Fruit fly (Drosophila melanogaster): ENCODE data around the gene Alp9.

Gene Alp9

dm6 chr3L:5583295-5583707 is 12.0 kb upstream of the Alp9 start:
- TF ChIP-seq EcR (GFP tag; optimal IDR thresholded peaks at IDR 0.05) = no peak
- peak; percentile 76; the same call in 2 of the 3 replicates for TF ChIP-seq fd96Ca (GFP tag; IDR thresholded peaks at IDR 0.05)
- TF ChIP-seq CG15710 (tag; optimal IDR thresholded peaks at IDR 0.05) = peak; percentile 75
- no peak for TF ChIP-seq CG8159 (tag; optimal IDR thresholded peaks at IDR 0.05)
- TF ChIP-seq Ets98B (GFP tag; IDR thresholded peaks at IDR 0.05) = peak; percentile 85
- peak; percentile 57 for TF ChIP-seq CG32121 (GFP tag; IDR thresholded peaks at IDR 0.05)
- TF ChIP-seq CG4496 (GFP tag; IDR thresholded peaks at IDR 0.05) = peak; percentile 90
- no peak for TF ChIP-seq CG14655 (GFP tag; optimal IDR thresholded peaks at IDR 0.05)
- TF ChIP-seq CG10348 (GFP tag; IDR thresholded peaks at IDR 0.05) = peak; percentile 60; the same call in 1 of the 2 replicates
- TF ChIP-seq CG34367 (tag; optimal IDR thresholded peaks at IDR 0.05) = peak; percentile 65
- peak; percentile 71 for TF ChIP-seq rn (GFP tag; IDR thresholded peaks at IDR 0.05)

DNA sequence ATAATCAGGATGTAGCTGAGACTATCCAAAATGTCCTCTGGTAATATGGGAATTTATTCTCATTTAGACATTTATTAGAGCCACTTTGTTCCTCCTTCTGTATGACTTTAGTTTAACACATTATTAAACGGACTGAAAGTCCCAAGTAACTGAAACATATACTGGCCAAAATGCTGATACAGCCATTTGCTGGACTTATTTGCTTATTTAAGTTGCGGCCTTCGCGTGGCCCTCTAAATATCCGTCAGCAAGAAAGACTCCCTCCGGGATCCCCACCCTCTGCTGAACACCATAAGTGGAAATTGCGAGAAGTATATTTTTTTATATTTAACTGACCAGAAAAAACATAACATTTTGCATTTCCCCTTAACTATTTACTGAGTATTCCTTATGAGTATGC is 2.9 kb upstream of the Alp9 start, which contains the start of gene spo:
spo (minus strand) TSS at position 135 of the 400 bp plus-strand sequence.
- TF ChIP-seq Snoo (tag; optimal IDR thresholded peaks at IDR 0.05) (no peak), CG34367 (tag; optimal IDR thresholded peaks at IDR 0.05) (no peak), CG8301 (tag; optimal IDR thresholded peaks at IDR 0.05) (no peak), CG12605 (GFP tag; IDR thresholded peaks at IDR 0.05) (no peak), gl (tag; optimal IDR thresholded peaks at IDR 0.05) (no peak), CG13204 (GFP tag; optimal IDR thresholded peaks at IDR 0.05) (no peak), EcR (GFP tag; optimal IDR thresholded peaks at IDR 0.05) (no peak), CG17806 (tag; optimal IDR thresholded peaks at IDR 0.05) (no peak), CG10348 (GFP tag; IDR thresholded peaks at IDR 0.05) (no peak), fd96Ca (GFP tag; IDR thresholded peaks at IDR 0.05) (no peak), CG8159 (tag; optimal IDR thresholded peaks at IDR 0.05) (no peak), rn (GFP tag; IDR thresholded peaks at IDR 0.05) (no peak), CG9948 (tag; optimal IDR thresholded peaks at IDR 0.05) (no peak), CG15710 (tag; optimal IDR thresholded peaks at IDR 0.05) (no peak), Ets98B (GFP tag; IDR thresholded peaks at IDR 0.05) (no peak), CG14655 (GFP tag; optimal IDR thresholded peaks at IDR 0.05) (no peak), D1 (tag; optimal IDR thresholded peaks at IDR 0.05) (no peak), Pif1B (GFP tag; optimal IDR thresholded peaks at IDR 0.05) (no peak)

dm6 chr3L:5594163-5594715 is 1.1 kb upstream of the Alp9 start:
- no peak for TF ChIP-seq CG15710 (tag; optimal IDR thresholded peaks at IDR 0.05)
- no peak for TF ChIP-seq D1 (tag; optimal IDR thresholded peaks at IDR 0.05)
- TF ChIP-seq CG13204 (GFP tag; optimal IDR thresholded peaks at IDR 0.05) = no peak
- no peak for TF ChIP-seq CG8301 (tag; optimal IDR thresholded peaks at IDR 0.05)
- no peak for TF ChIP-seq CG9948 (tag; optimal IDR thresholded peaks at IDR 0.05)
- TF ChIP-seq CG10348 (GFP tag; IDR thresholded peaks at IDR 0.05) = no peak
- TF ChIP-seq CG32121 (GFP tag; IDR thresholded peaks at IDR 0.05) = no peak
- no peak for TF ChIP-seq CG8159 (tag; optimal IDR thresholded peaks at IDR 0.05)
- TF ChIP-seq CG17806 (tag; optimal IDR thresholded peaks at IDR 0.05) = no peak
- no peak for TF ChIP-seq rn (GFP tag; IDR thresholded peaks at IDR 0.05)
- no peak for TF ChIP-seq Ets98B (GFP tag; IDR thresholded peaks at IDR 0.05)
- no peak for TF ChIP-seq Snoo (tag; optimal IDR thresholded peaks at IDR 0.05)
- no peak for TF ChIP-seq Pif1B (GFP tag; optimal IDR thresholded peaks at IDR 0.05)
- no peak for TF ChIP-seq fd96Ca (GFP tag; IDR thresholded peaks at IDR 0.05)
- no peak for TF ChIP-seq CG4496 (GFP tag; IDR thresholded peaks at IDR 0.05)
- no peak for TF ChIP-seq CG14655 (GFP tag; optimal IDR thresholded peaks at IDR 0.05)
- TF ChIP-seq Pif1A (GFP tag; optimal IDR thresholded peaks at IDR 0.05) = no peak
- TF ChIP-seq CG34367 (tag; optimal IDR thresholded peaks at IDR 0.05) = no peak
- no peak for TF ChIP-seq EcR (GFP tag; optimal IDR thresholded peaks at IDR 0.05)

DNA sequence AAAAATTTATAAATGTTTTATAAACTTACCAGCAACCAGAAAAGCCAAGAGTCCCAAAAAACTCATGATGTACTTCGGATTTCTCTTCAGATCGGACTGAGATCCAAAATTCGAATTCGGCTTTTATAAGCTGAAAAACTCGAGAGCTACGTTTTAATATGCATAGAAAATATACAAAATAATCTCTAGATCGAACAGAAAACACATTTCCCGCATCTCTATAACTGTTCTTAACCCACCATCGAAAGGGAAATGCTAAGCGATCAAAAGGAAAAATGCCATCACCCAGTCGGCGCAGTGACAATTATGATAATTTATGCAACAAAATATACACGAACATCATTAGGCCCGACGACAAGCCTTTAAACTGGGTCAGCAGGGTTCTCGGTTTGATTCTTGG is 4.2 kb downstream of the Alp9 start, which contains the start of gene CG10591:
CG10591 (minus strand) TSS at position 101 of the 400 bp plus-strand sequence.
- no peak for TF ChIP-seq CG12605 (GFP tag; IDR thresholded peaks at IDR 0.05)
- TF ChIP-seq Pif1B (GFP tag; optimal IDR thresholded peaks at IDR 0.05) = no peak
- TF ChIP-seq CG15710 (tag; optimal IDR thresholded peaks at IDR 0.05) = no peak
- TF ChIP-seq D1 (tag; optimal IDR thresholded peaks at IDR 0.05) = no peak
- TF ChIP-seq fd96Ca (GFP tag; IDR thresholded peaks at IDR 0.05) = no peak
- no peak for TF ChIP-seq rn (GFP tag; IDR thresholded peaks at IDR 0.05)

dm6 chr3L:5603860-5604415 is 8.6 kb downstream of the Alp9 start, which contains the start of gene TM9SF3:
TM9SF3 (minus strand) TSS chr3L:5603979.
- TF ChIP-seq Snoo (tag; optimal IDR thresholded peaks at IDR 0.05) (no peak), CG9948 (tag; optimal IDR thresholded peaks at IDR 0.05) (no peak), Pif1A (GFP tag; optimal IDR thresholded peaks at IDR 0.05) (no peak), Pif1B (GFP tag; optimal IDR thresholded peaks at IDR 0.05) (no peak), rn (GFP tag; IDR thresholded peaks at IDR 0.05) (no peak), CG8301 (tag; optimal IDR thresholded peaks at IDR 0.05) (no peak), CG14655 (GFP tag; optimal IDR thresholded peaks at IDR 0.05) (no peak)

dm6 chr3L:5604490-5604889 is 9.1 kb downstream of the Alp9 start, which contains the start of gene mthl2:
mthl2 (plus strand) TSS chr3L:5604790.
- TF ChIP-seq CG13204 (GFP tag; optimal IDR thresholded peaks at IDR 0.05) (no peak), fd96Ca (GFP tag; IDR thresholded peaks at IDR 0.05) (no peak), CG15710 (tag; optimal IDR thresholded peaks at IDR 0.05) (no peak), rn (GFP tag; IDR thresholded peaks at IDR 0.05) (no peak), EcR (GFP tag; optimal IDR thresholded peaks at IDR 0.05) (no peak), Pif1B (GFP tag; optimal IDR thresholded peaks at IDR 0.05) (no peak), D1 (tag; optimal IDR thresholded peaks at IDR 0.05) (no peak), CG10348 (GFP tag; IDR thresholded peaks at IDR 0.05) (no peak), Pif1A (GFP tag; optimal IDR thresholded peaks at IDR 0.05) (no peak), CG32121 (GFP tag; IDR thresholded peaks at IDR 0.05) (no peak), CG17806 (tag; optimal IDR thresholded peaks at IDR 0.05) (no peak), CG14655 (GFP tag; optimal IDR thresholded peaks at IDR 0.05) (no peak), CG8159 (tag; optimal IDR thresholded peaks at IDR 0.05) (no peak), CG9948 (tag; optimal IDR thresholded peaks at IDR 0.05) (no peak), CG4496 (GFP tag; IDR thresholded peaks at IDR 0.05) (no peak), Snoo (tag; optimal IDR thresholded peaks at IDR 0.05) (no peak), CG8301 (tag; optimal IDR thresholded peaks at IDR 0.05) (no peak), gl (tag; optimal IDR thresholded peaks at IDR 0.05) (no peak)
